Worm (Caenorhabditis elegans): ENCODE data around the gene pkc-2.

DNA sequence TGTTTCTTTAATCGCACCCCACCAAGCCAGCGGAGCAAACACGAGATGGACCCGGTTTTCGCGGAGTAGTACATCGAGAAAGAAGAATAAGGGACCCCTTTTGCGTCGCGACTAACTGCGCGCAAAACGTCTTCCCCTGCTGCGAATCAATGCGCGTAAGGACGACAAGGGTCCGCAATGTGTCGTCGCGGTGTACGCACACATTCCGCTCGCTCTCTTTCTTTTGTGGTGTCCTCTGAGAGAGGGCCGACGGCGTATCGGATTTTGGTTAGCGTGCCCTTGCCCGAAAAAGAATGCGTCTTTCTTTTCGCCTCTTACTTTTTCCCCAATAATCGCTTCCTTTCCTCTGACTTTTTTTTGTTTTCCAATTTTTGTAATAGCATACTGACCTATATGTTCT is 26.8 kb upstream of the pkc-2 start:
- TF ChIP-seq lsy-27 (tag; optimal IDR thresholded peaks at IDR 0.05; ENCODE audit: borderline replicate concordance, insufficient read depth): no peak
- no peak for TF ChIP-seq him-1 (tag; optimal IDR thresholded peaks at IDR 0.05)
- no peak for TF ChIP-seq pbrm-1 (GFP tag; IDR thresholded peaks at IDR 0.05)
